Worm (Caenorhabditis elegans) whole organism, L2 larva: ENCODE data around the gene clec-171.

ENCODE experiments used
- R02D3.7 ChIP-seq: fragments of 150-350 bp; optimal IDR thresholded peaks from 2 replicates; lab custom pipeline; 2014; ENCODE audit warnings: missing biosample characterization, missing genetic modification characterization
- ama-1 ChIP-seq: fragments of 150-350 bp; optimal IDR thresholded peaks from 2 replicates; lab custom pipeline; 2018; ENCODE audit warnings: inconsistent platforms
- dmd-4 ChIP-seq: sonication (generic microtip); optimal IDR thresholded peaks from 2 replicates; lab custom pipeline; 2017; ENCODE audit warnings: missing biosample characterization, missing genetic modification characterization
- gmeb-1 ChIP-seq: fragments of 150-350 bp; optimal IDR thresholded peaks from 2 replicates; lab custom pipeline; 2014; ENCODE audit warnings: missing biosample characterization, missing genetic modification characterization
- lin-39 ChIP-seq: fragments of 150-350 bp; optimal IDR thresholded peaks from 2 replicates; lab custom pipeline; 2014; ENCODE audit warnings: missing biosample characterization, missing genetic modification reagents, missing genetic modification characterization
- lsy-2 ChIP-seq, 2 experiments: fragments of 150-350 bp in 1 of 2; sonication (generic microtip) in 1 of 2; optimal IDR thresholded peaks; 2 replicates each; lab custom pipeline; 2014 to 2017; ENCODE audit warnings: missing biosample characterization in 2 of 2, missing genetic modification characterization in 2 of 2
- nhr-77 ChIP-seq: fragments of 150-350 bp; optimal IDR thresholded peaks from 2 replicates; lab custom pipeline; 2014; ENCODE audit warnings: missing biosample characterization, missing genetic modification characterization
- snpc-4 ChIP-seq: fragments of 150-350 bp; optimal IDR thresholded peaks from 2 replicates; lab custom pipeline; 2014; ENCODE audit warnings: missing biosample characterization, missing genetic modification characterization
- unc-39 ChIP-seq: fragments of 150-350 bp; optimal IDR thresholded peaks from 2 replicates; lab custom pipeline; 2014; ENCODE audit warnings: missing biosample characterization, missing genetic modification characterization
- unc-55 ChIP-seq: fragments of 150-350 bp; sonication (generic microtip); optimal IDR thresholded peaks from 3 replicates; lab custom pipeline; 2014; ENCODE audit warnings: missing biosample characterization, missing genetic modification reagents, missing genetic modification characterization

- TF ChIP-seq unc-55 (GFP tag; lab: Kevin White, UChicago) (no peak), lin-39 (tag; lab: Kevin White, UChicago) (no peak), lsy-2 (tag; optimal IDR thresholded peaks at IDR 0.05; lab: Kevin White, UChicago) (no peak), unc-39 (tag; lab: Kevin White, UChicago) (no peak), gmeb-1 (no peak), ama-1 (no peak), dmd-4 (tag; lab: Kevin White, UChicago) (no peak), R02D3.7 (tag; lab: Kevin White, UChicago) (no peak), snpc-4 (tag; lab: Kevin White, UChicago) (no peak), nhr-77 (tag; lab: Kevin White, UChicago) (no peak)
Measured at ce11 chrIV:1460686-1461085, 33.5 kb upstream of the clec-171 start, which contains the start of gene col-106.
